Worm (Caenorhabditis elegans) whole organism, early embryonic: ENCODE measurements around the gene K01A11.1.

Experiments
- B0310.2 ChIP-seq: sonication (generic microtip); optimal IDR thresholded peaks from 2 replicates; lab custom pipeline; 2016; ENCODE audit warnings: mild to moderate bottlenecking, missing genetic modification characterization, missing compliant biosample characterization
- F13C5.2 ChIP-seq: sonication (generic microtip); optimal IDR thresholded peaks from 2 replicates; lab custom pipeline; 2017; ENCODE audit warnings: mild to moderate bottlenecking, missing genetic modification characterization, inconsistent platforms, missing compliant biosample characterization
- aly-1 ChIP-seq: sonication (generic microtip); optimal IDR thresholded peaks from 2 replicates; lab custom pipeline; 2016; ENCODE audit warnings: missing genetic modification characterization, missing compliant biosample characterization
- ama-1 ChIP-seq: fragments of 150-350 bp; optimal IDR thresholded peaks from 2 replicates; lab custom pipeline; 2014
- ceh-13 ChIP-seq: fragments of 200-800 bp; sonication (Bioruptor generic); optimal IDR thresholded peaks from 2 replicates; lab custom pipeline; 2018; ENCODE audit warnings: mild to moderate bottlenecking, missing genetic modification characterization, missing compliant biosample characterization
- ceh-36 ChIP-seq: sonication (generic microtip); optimal IDR thresholded peaks from 2 replicates; lab custom pipeline; 2016; ENCODE audit warnings: missing genetic modification characterization, inconsistent platforms, missing compliant biosample characterization
- flt-1 ChIP-seq: fragments of 200-800 bp; sonication (Bioruptor generic); IDR thresholded peaks from 2 replicates; pipeline ENCODE4 v1.3.6; 2022; ENCODE audit warnings: missing genetic modification characterization, missing compliant biosample characterization
- hmbx-1 ChIP-seq: sonication (generic microtip); optimal IDR thresholded peaks from 2 replicates; lab custom pipeline; 2016; ENCODE audit warnings: mild to moderate bottlenecking, missing genetic modification characterization, missing compliant biosample characterization
- hnd-1 ChIP-seq: sonication (generic microtip); optimal IDR thresholded peaks from 2 replicates; lab custom pipeline; 2016; ENCODE audit warnings: missing genetic modification characterization, missing compliant biosample characterization
- pes-1 ChIP-seq: fragments of 200-800 bp; sonication (Bioruptor generic); IDR thresholded peaks from 2 replicates; pipeline ENCODE4 v1.3.6; 2022; ENCODE audit warnings: missing genetic modification reagents, missing genetic modification characterization, missing compliant biosample characterization
- scrt-1 ChIP-seq: fragments of 200-800 bp; sonication (Bioruptor generic); IDR thresholded peaks from 2 replicates; pipeline ENCODE4 v1.3.6; 2022; ENCODE audit warnings: missing genetic modification characterization, missing compliant biosample characterization
- sea-1 ChIP-seq: fragments of 200-800 bp; sonication (Bioruptor generic); conservative IDR thresholded peaks from 2 replicates; pipeline ENCODE4 v1.3.6; 2022; ENCODE audit warnings: missing genetic modification characterization, missing compliant biosample characterization
- tra-4 ChIP-seq: sonication (generic microtip); optimal IDR thresholded peaks from 2 replicates; lab custom pipeline; 2017; ENCODE audit warnings: missing genetic modification characterization, missing compliant biosample characterization

ce11 chrIII:3389426-3390020 is 41.8 kb downstream of the K01A11.1 start, which contains the start of the genes elmd-1 and hecw-1:
- TF ChIP-seq scrt-1: peak; percentile 66
- no peak for TF ChIP-seq hnd-1 (tag; lab: Kevin White, UChicago)
- TF ChIP-seq tra-4: no peak
- TF ChIP-seq ceh-36 (tag; lab: Kevin White, UChicago): peak; percentile 52
- TF ChIP-seq hmbx-1 (tag; lab: Kevin White, UChicago): no peak
- no peak for TF ChIP-seq ama-1
- TF ChIP-seq B0310.2: no peak
- TF ChIP-seq F13C5.2 (tag; lab: Kevin White, UChicago): no peak
- TF ChIP-seq flt-1 (GFP tag; lab: Robert Waterston, UW): 0 out of 2 replicates have a peak, but pooled peaks have one; percentile 19
- no peak for TF ChIP-seq aly-1 (tag; lab: Kevin White, UChicago)
- TF ChIP-seq pes-1 (GFP tag; lab: Robert Waterston, UW): peak; percentile 78
- no peak for TF ChIP-seq ceh-13 (GFP tag; lab: Kevin White, UChicago)
- TF ChIP-seq sea-1 (GFP tag; lab: Robert Waterston, UW): no peak; the same call in 1 of the 2 replicates
